Worm (Caenorhabditis elegans): ENCODE results near the gene ape-1.

ce11 chrV:11635587-11635986 lies 40.2 kb upstream of the ape-1 start:
- no peak for TF ChIP-seq elt-2 (tag; optimal IDR thresholded peaks at IDR 0.05)
- no peak for TF ChIP-seq ama-1 (optimal IDR thresholded peaks at IDR 0.05)
- no peak for TF ChIP-seq syd-9 (tag; optimal IDR thresholded peaks at IDR 0.05)
- TF ChIP-seq mec-3 (tag; optimal IDR thresholded peaks at IDR 0.05; ENCODE audit: borderline replicate concordance): no peak
- no peak for TF ChIP-seq hlh-8 (tag; optimal IDR thresholded peaks at IDR 0.05)
- TF ChIP-seq ceh-19 (GFP tag; optimal IDR thresholded peaks at IDR 0.05): no peak
- TF ChIP-seq dve-1 (tag; optimal IDR thresholded peaks at IDR 0.05): no peak

All from whole organism, late embryonic.